Fruit fly (Drosophila melanogaster) whole organism, wandering third instar larva: Measurements from ENCODE around the gene Mpcp2.

Source experiments
- Dfd ChIP-seq: fragments of >200 bp; optimal IDR thresholded peaks from 2 replicates; lab custom pipeline; 2017; ENCODE audit warnings: missing biosample characterization, missing genetic modification characterization
- Hr78 ChIP-seq: fragments of >200 bp; optimal IDR thresholded peaks from 2 replicates; lab custom pipeline; 2017; ENCODE audit warnings: missing biosample characterization, missing genetic modification characterization
- br ChIP-seq: fragments of 200-800 bp; sonication (Bioruptor generic); optimal IDR thresholded peaks from 2 replicates; lab custom pipeline; 2016; ENCODE audit warnings: missing biosample characterization, missing genetic modification characterization
- ey ChIP-seq: fragments of 200-800 bp; sonication (Bioruptor generic); optimal IDR thresholded peaks from 2 replicates; lab custom pipeline; 2016; ENCODE audit warnings: missing biosample characterization, missing genetic modification characterization
- h ChIP-seq: fragments of 200-800 bp; sonication (Bioruptor generic); optimal IDR thresholded peaks from 3 replicates; lab custom pipeline; 2016; ENCODE audit warnings: missing biosample characterization, mild to moderate bottlenecking, missing genetic modification characterization
- psq ChIP-seq: fragments of 200-800 bp; sonication (Bioruptor generic); optimal IDR thresholded peaks from 3 replicates; lab custom pipeline; 2017; ENCODE audit warnings: missing biosample characterization, mild to moderate bottlenecking, missing genetic modification characterization, moderate library complexity

dm6 chr3L:14562672-14563071, 25.2 kb downstream of the Mpcp2 start:
- TF ChIP-seq Hr78 (GFP tag; lab: Kevin White, UChicago) (no peak), ey (no peak), Dfd (no peak), psq (no peak), br (GFP tag; lab: Kevin White, UChicago) (no peak), h (no peak)
